Fruit fly (Drosophila melanogaster) whole organism, adult: Measurements from ENCODE around the gene EloB.

Source experiments
- CG11617 ChIP-seq: fragments of 200-800 bp; sonication (Bioruptor generic); optimal IDR thresholded peaks from 2 replicates; lab custom pipeline; 2017; ENCODE audit warnings: mild to moderate bottlenecking, missing biosample characterization, missing genetic modification reagents, missing genetic modification characterization
- CG12768 ChIP-seq: fragments of 200-800 bp; sonication (Bioruptor generic); optimal IDR thresholded peaks from 2 replicates; lab custom pipeline; 2017; ENCODE audit warnings: missing biosample characterization, missing genetic modification characterization, mild to moderate bottlenecking, moderate library complexity, missing genetic modification reagents
- CG14711 ChIP-seq: fragments of 200-800 bp; sonication (Bioruptor generic); optimal IDR thresholded peaks from 2 replicates; lab custom pipeline; 2018; ENCODE audit warnings: missing biosample characterization, mild to moderate bottlenecking, missing genetic modification characterization, moderate library complexity
- CG1620 ChIP-seq: fragments of 200-800 bp; sonication (Bioruptor generic); optimal IDR thresholded peaks from 2 replicates; lab custom pipeline; 2016; ENCODE audit warnings: missing biosample characterization, missing genetic modification characterization
- CG33017 ChIP-seq: fragments of 200-800 bp; sonication (Bioruptor generic); optimal IDR thresholded peaks from 2 replicates; lab custom pipeline; 2018; ENCODE audit warnings: missing biosample characterization, mild to moderate bottlenecking, missing genetic modification characterization, moderate library complexity
- CG5204 ChIP-seq: fragments of 200-800 bp; sonication (Bioruptor generic); optimal IDR thresholded peaks from 2 replicates; lab custom pipeline; 2016; ENCODE audit warnings: missing biosample characterization, missing genetic modification characterization
- CG7045 ChIP-seq: fragments of 200-800 bp; sonication (Bioruptor generic); optimal IDR thresholded peaks from 2 replicates; lab custom pipeline; 2017; ENCODE audit warnings: missing biosample characterization, mild to moderate bottlenecking, missing genetic modification characterization
- CG7101 ChIP-seq: fragments of 200-800 bp; sonication (Bioruptor generic); optimal IDR thresholded peaks from 2 replicates; lab custom pipeline; 2018; ENCODE audit warnings: missing biosample characterization, mild to moderate bottlenecking, missing genetic modification characterization, moderate library complexity
- Clk ChIP-seq: fragments of 200-800 bp; sonication (Bioruptor generic); optimal IDR thresholded peaks from 2 replicates; lab custom pipeline; 2017; ENCODE audit warnings: missing biosample characterization, missing genetic modification characterization
- Crg-1 ChIP-seq: fragments of 200-800 bp; sonication (Bioruptor generic); optimal IDR thresholded peaks from 2 replicates; lab custom pipeline; 2016; ENCODE audit warnings: missing biosample characterization, missing genetic modification characterization
- Hr96 ChIP-seq: fragments of 200-800 bp; sonication (Bioruptor generic); optimal IDR thresholded peaks from 2 replicates; lab custom pipeline; 2016; ENCODE audit warnings: missing biosample characterization, missing genetic modification characterization
- Mnt ChIP-seq: fragments of 200-800 bp; sonication (Bioruptor generic); optimal IDR thresholded peaks from 2 replicates; lab custom pipeline; 2016; ENCODE audit warnings: missing biosample characterization, mild to moderate bottlenecking, missing genetic modification characterization
- bab1 ChIP-seq: fragments of 200-800 bp; sonication (Bioruptor generic); optimal IDR thresholded peaks from 3 replicates; lab custom pipeline; 2019; ENCODE audit warnings: missing biosample characterization, mild to moderate bottlenecking, missing genetic modification characterization, moderate library complexity
- cic ChIP-seq: fragments of 200-800 bp; sonication (Bioruptor generic); optimal IDR thresholded peaks from 2 replicates; lab custom pipeline; 2017; ENCODE audit warnings: missing biosample characterization, mild to moderate bottlenecking, missing genetic modification characterization, moderate library complexity
- cnc ChIP-seq, 2 experiments: fragments of >200 bp; optimal IDR thresholded peaks; 2 replicates each; lab custom pipeline; 2017
- kay ChIP-seq: fragments of 200-800 bp; sonication (Bioruptor generic); peaks from one replicate; lab custom pipeline; 2016; ENCODE audit warnings: missing biosample characterization, missing genetic modification characterization, borderline replicate concordance
- ovo ChIP-seq: fragments of 200-800 bp; sonication (Bioruptor generic); optimal IDR thresholded peaks from 2 replicates; lab custom pipeline; 2016; ENCODE audit warnings: missing biosample characterization, missing genetic modification characterization
- pad ChIP-seq: fragments of 200-800 bp; sonication (Bioruptor generic); optimal IDR thresholded peaks from 3 replicates; lab custom pipeline; 2017; ENCODE audit warnings: missing biosample characterization, missing genetic modification characterization, mild to moderate bottlenecking, moderate library complexity, missing genetic modification reagents
- tj ChIP-seq: fragments of 200-800 bp; sonication (Bioruptor generic); optimal IDR thresholded peaks from 3 replicates; lab custom pipeline; 2017; ENCODE audit warnings: missing biosample characterization, mild to moderate bottlenecking, missing genetic modification characterization, moderate library complexity
- toe ChIP-seq: fragments of 200-800 bp; sonication (Bioruptor generic); optimal IDR thresholded peaks from 2 replicates; lab custom pipeline; 2016; ENCODE audit warnings: missing biosample characterization, missing genetic modification characterization

Gene EloB

dm6 chr3R:20587630-20588479, 8.2 kb upstream of the EloB start, which contains the start of gene Septin2:
Septin2 (minus strand) TSS chr3R:20588356.
- TF ChIP-seq CG14711 (tag; lab: Kevin White, UChicago), result peak; percentile 77
- TF ChIP-seq Mnt (GFP tag; lab: Kevin White, UChicago), result peak; percentile 45
- TF ChIP-seq CG11617, result peak; percentile 77
- TF ChIP-seq pad (GFP tag; lab: Kevin White, UChicago), result peak; percentile 55
- peak; percentile 57 for TF ChIP-seq tj
- TF ChIP-seq Hr96 (GFP tag; lab: Kevin White, UChicago), result no peak
- peak; percentile 77 for TF ChIP-seq CG7101 (tag; lab: Kevin White, UChicago)
- peak; percentile 75 for TF ChIP-seq Clk (GFP tag; lab: Kevin White, UChicago)
- peak; percentile 8 for TF ChIP-seq Crg-1 (GFP tag; lab: Kevin White, UChicago)
- TF ChIP-seq CG12768 (GFP tag; lab: Kevin White, UChicago), result peak; percentile 74
- TF ChIP-seq CG5204 (GFP tag; lab: Kevin White, UChicago), result no peak
- TF ChIP-seq CG1620 (GFP tag; lab: Kevin White, UChicago), result peak; percentile 54
- peak; percentile 74 for TF ChIP-seq CG7045
- TF ChIP-seq ovo (GFP tag; lab: Kevin White, UChicago), result peak; percentile 38
- TF ChIP-seq toe (GFP tag; lab: Kevin White, UChicago), result no peak
- peak; percentile 33 for TF ChIP-seq cic (GFP tag; lab: Kevin White, UChicago)
- TF ChIP-seq kay (GFP tag; lab: Kevin White, UChicago), result no peak
- peak; percentile 78 for TF ChIP-seq bab1
- no peak for TF ChIP-seq cnc (optimal IDR thresholded peaks at IDR 0.05; lab: Kevin White, UChicago)
- TF ChIP-seq CG33017 (tag; lab: Kevin White, UChicago), result peak; percentile 73

DNA sequence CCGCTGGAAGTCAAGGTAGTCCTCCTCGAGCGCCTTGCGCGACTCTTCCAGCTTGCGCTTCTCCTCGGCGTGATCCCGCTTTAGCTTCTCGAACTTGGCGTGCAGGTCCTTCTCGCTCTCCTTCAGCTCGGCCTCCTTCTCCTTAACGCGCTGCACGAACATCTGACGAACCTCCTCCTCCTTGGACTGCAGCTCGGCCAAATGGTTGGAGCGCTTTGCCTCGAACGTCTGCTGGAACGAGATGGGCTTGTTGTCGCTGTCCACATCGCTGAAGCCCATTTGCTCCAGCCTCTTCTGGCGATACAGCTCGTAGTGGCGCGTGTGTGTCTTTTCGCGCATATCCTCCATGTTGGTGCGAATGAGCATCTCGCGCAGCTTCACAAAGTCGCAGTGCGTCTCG, 6.8 kb upstream of the EloB start:
- no peak for TF ChIP-seq CG33017 (tag; lab: Kevin White, UChicago)
- TF ChIP-seq Clk (GFP tag; lab: Kevin White, UChicago), result no peak
- no peak for TF ChIP-seq Hr96 (GFP tag; lab: Kevin White, UChicago)
- no peak for TF ChIP-seq bab1
- no peak for TF ChIP-seq tj
- no peak for TF ChIP-seq CG5204 (GFP tag; lab: Kevin White, UChicago)
- TF ChIP-seq CG12768 (GFP tag; lab: Kevin White, UChicago), result no peak
- TF ChIP-seq pad (GFP tag; lab: Kevin White, UChicago), result no peak
- TF ChIP-seq cic (GFP tag; lab: Kevin White, UChicago), result no peak
- TF ChIP-seq CG7045, result no peak
- TF ChIP-seq CG1620 (GFP tag; lab: Kevin White, UChicago), result no peak
- no peak for TF ChIP-seq Crg-1 (GFP tag; lab: Kevin White, UChicago)
- no peak for TF ChIP-seq cnc (optimal IDR thresholded peaks at IDR 0.05; lab: Kevin White, UChicago)
- no peak for TF ChIP-seq toe (GFP tag; lab: Kevin White, UChicago)
- no peak for TF ChIP-seq CG14711 (tag; lab: Kevin White, UChicago)
- no peak for TF ChIP-seq Mnt (GFP tag; lab: Kevin White, UChicago)
- TF ChIP-seq ovo (GFP tag; lab: Kevin White, UChicago), result no peak

DNA sequence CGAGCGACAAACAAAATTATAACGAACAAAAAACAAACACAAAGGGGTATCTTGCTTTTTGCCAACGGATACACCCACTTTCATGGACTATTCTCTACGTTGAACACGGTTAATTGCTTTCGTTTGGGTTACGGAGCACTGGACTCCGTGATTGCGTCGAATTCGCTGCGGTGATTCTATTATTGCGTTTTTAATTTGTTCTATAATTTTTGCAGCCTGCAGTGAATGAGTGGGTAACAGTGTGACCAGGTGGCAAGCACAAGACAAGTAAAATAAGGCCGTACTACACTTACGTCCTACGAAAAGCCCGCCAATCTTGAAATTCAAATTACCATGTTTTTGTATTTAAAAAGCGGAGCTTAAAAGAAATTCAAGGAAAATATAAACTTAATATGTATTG, 5.9 kb upstream of the EloB start, which contains the start of gene CG16953:
CG16953 (minus strand) TSS at position 268 of the 400 bp plus-strand sequence.
- TF ChIP-seq Crg-1 (GFP tag; lab: Kevin White, UChicago), result no peak
- no peak for TF ChIP-seq pad (GFP tag; lab: Kevin White, UChicago)
- TF ChIP-seq CG14711 (tag; lab: Kevin White, UChicago), result peak; percentile 15
- peak; percentile 67 for TF ChIP-seq bab1
- TF ChIP-seq tj, result no peak
- TF ChIP-seq Clk (GFP tag; lab: Kevin White, UChicago), result no peak
- TF ChIP-seq cnc (optimal IDR thresholded peaks at IDR 0.05; lab: Kevin White, UChicago), result no peak
- TF ChIP-seq Hr96 (GFP tag; lab: Kevin White, UChicago), result no peak
- TF ChIP-seq toe (GFP tag; lab: Kevin White, UChicago), result no peak
- no peak for TF ChIP-seq CG5204 (GFP tag; lab: Kevin White, UChicago)
- no peak for TF ChIP-seq CG12768 (GFP tag; lab: Kevin White, UChicago)
- TF ChIP-seq CG7045, result no peak
- TF ChIP-seq CG11617, result no peak
- no peak for TF ChIP-seq CG1620 (GFP tag; lab: Kevin White, UChicago)
- TF ChIP-seq CG33017 (tag; lab: Kevin White, UChicago), result peak; percentile 20
- peak; percentile 59 for TF ChIP-seq cic (GFP tag; lab: Kevin White, UChicago)
- TF ChIP-seq Mnt (GFP tag; lab: Kevin White, UChicago), result peak; percentile 19
- no peak for TF ChIP-seq ovo (GFP tag; lab: Kevin White, UChicago)
- TF ChIP-seq CG7101 (tag; lab: Kevin White, UChicago), result no peak
- TF ChIP-seq kay (GFP tag; lab: Kevin White, UChicago), result no peak

DNA sequence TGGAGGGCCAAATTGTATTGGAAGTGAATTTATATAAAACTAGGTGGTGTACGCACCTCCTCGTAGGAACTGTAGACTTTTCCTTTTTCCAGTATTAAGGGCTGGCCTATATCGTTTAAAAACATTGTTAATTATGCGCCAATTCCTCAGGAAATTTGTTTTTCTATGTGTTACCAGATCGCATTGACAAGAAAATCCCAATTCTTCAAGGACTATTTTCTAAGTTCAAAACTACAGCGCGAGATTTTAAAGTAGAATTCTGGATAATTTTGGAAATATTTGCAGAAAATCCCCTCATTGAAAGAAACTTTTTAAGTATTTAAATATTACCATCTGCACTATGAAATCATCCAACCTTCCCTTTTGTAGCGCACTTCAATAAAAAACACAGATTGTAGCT, 1.7 kb upstream of the EloB start, which contains the start of gene CG34008:
CG34008 (minus strand) TSS at position 147 of the 400 bp plus-strand sequence.
- TF ChIP-seq toe (GFP tag; lab: Kevin White, UChicago) (no peak), CG1620 (GFP tag; lab: Kevin White, UChicago) (no peak), pad (GFP tag; lab: Kevin White, UChicago) (no peak), tj (no peak), CG5204 (GFP tag; lab: Kevin White, UChicago) (no peak), Clk (GFP tag; lab: Kevin White, UChicago) (no peak), ovo (GFP tag; lab: Kevin White, UChicago) (no peak), bab1 (no peak), cnc (optimal IDR thresholded peaks at IDR 0.05; lab: Kevin White, UChicago) (no peak), Hr96 (GFP tag; lab: Kevin White, UChicago) (no peak), CG12768 (GFP tag; lab: Kevin White, UChicago) (no peak), kay (GFP tag; lab: Kevin White, UChicago) (no peak), CG33017 (tag; lab: Kevin White, UChicago) (no peak), CG14711 (tag; lab: Kevin White, UChicago) (no peak), CG11617 (no peak), CG7101 (tag; lab: Kevin White, UChicago) (no peak), Mnt (GFP tag; lab: Kevin White, UChicago) (no peak), CG7045 (no peak), Crg-1 (GFP tag; lab: Kevin White, UChicago) (no peak), cic (GFP tag; lab: Kevin White, UChicago) (no peak)
